Fruit fly (Drosophila melanogaster) whole organism, prepupa: ENCODE data around the gene CG13113.
A peak's percentile ranks its signal among the peaks of the same experiment; 100 is the strongest.

Experiments
- Blimp-1 ChIP-seq: fragments of 200-800 bp; sonication (Bioruptor generic); optimal IDR thresholded peaks from 3 replicates; lab custom pipeline; 2017; ENCODE audit warnings: missing biosample characterization, missing genetic modification characterization, mild to moderate bottlenecking, moderate library complexity, missing genetic modification reagents
- CG11762 ChIP-seq: fragments of 200-800 bp; sonication (Bioruptor generic); optimal IDR thresholded peaks from 3 replicates; lab custom pipeline; 2016; ENCODE audit warnings: missing biosample characterization, missing genetic modification characterization; ENCODE audit not compliant: insufficient read depth
- CG15336 ChIP-seq: fragments of 200-800 bp; sonication (Bioruptor generic); IDR thresholded peaks from 2 replicates; pipeline ENCODE4 v1.3.6; 2022; ENCODE audit warnings: missing biosample characterization, missing genetic modification characterization
- CG1621 ChIP-seq: fragments of 200-800 bp; sonication (Bioruptor generic); optimal IDR thresholded peaks from 3 replicates; lab custom pipeline; 2018; ENCODE audit warnings: missing biosample characterization, mild to moderate bottlenecking, missing genetic modification characterization
- CG3032 ChIP-seq: fragments of 200-800 bp; optimal IDR thresholded peaks from 2 replicates; lab custom pipeline; 2019; ENCODE audit warnings: missing biosample characterization, mild to moderate bottlenecking, missing genetic modification characterization, moderate library complexity
- CG31627 ChIP-seq: fragments of 200-800 bp; sonication (Bioruptor generic); optimal IDR thresholded peaks from 3 replicates; lab custom pipeline; 2016; ENCODE audit warnings: missing biosample characterization, missing genetic modification characterization
- CG32006 ChIP-seq: fragments of 200-800 bp; sonication (Bioruptor generic); optimal IDR thresholded peaks from 3 replicates; lab custom pipeline; 2017; ENCODE audit warnings: missing biosample characterization, mild to moderate bottlenecking, missing genetic modification characterization
- CG34406 ChIP-seq: fragments of 200-800 bp; sonication (Bioruptor generic); optimal IDR thresholded peaks from 3 replicates; lab custom pipeline; 2016; ENCODE audit warnings: missing biosample characterization, missing genetic modification characterization
- CG3919 ChIP-seq: fragments of 200-800 bp; sonication (Bioruptor generic); optimal IDR thresholded peaks from 3 replicates; lab custom pipeline; 2016; ENCODE audit warnings: missing biosample characterization, missing genetic modification characterization
- CG4318 ChIP-seq: fragments of 200-800 bp; sonication (Bioruptor generic); optimal IDR thresholded peaks from 3 replicates; lab custom pipeline; 2017; ENCODE audit warnings: missing biosample characterization, mild to moderate bottlenecking, missing genetic modification characterization
- CG6163 ChIP-seq: fragments of 200-800 bp; sonication (Bioruptor generic); IDR thresholded peaks from 3 replicates; pipeline ENCODE4 v1.3.6; 2022; ENCODE audit warnings: missing biosample characterization, missing genetic modification characterization
- CG6276 ChIP-seq: fragments of 200-800 bp; sonication (Bioruptor generic); optimal IDR thresholded peaks from 2 replicates; lab custom pipeline; 2017; ENCODE audit warnings: missing biosample characterization, mild to moderate bottlenecking, missing genetic modification characterization
- CG6854 ChIP-seq: fragments of 200-800 bp; sonication (Bioruptor generic); optimal IDR thresholded peaks from 2 replicates; lab custom pipeline; 2017; ENCODE audit warnings: missing biosample characterization, mild to moderate bottlenecking, missing genetic modification characterization
- CG7368 ChIP-seq: fragments of 200-800 bp; sonication (Bioruptor generic); optimal IDR thresholded peaks from 3 replicates; lab custom pipeline; 2016; ENCODE audit warnings: missing biosample characterization, missing genetic modification characterization
- CG8119 ChIP-seq: fragments of 200-800 bp; sonication (Bioruptor generic); IDR thresholded peaks from 3 replicates; pipeline ENCODE4 v1.3.6; 2022; ENCODE audit warnings: missing biosample characterization, missing genetic modification characterization
- CG9139 ChIP-seq: fragments of 200-800 bp; sonication (Bioruptor generic); optimal IDR thresholded peaks from 3 replicates; lab custom pipeline; 2017; ENCODE audit warnings: missing biosample characterization, mild to moderate bottlenecking, missing genetic modification characterization
- Eip78C ChIP-seq: fragments of 200-800 bp; sonication (Bioruptor generic); peaks from one replicate; lab custom pipeline; 2016; ENCODE audit warnings: missing biosample characterization, missing genetic modification characterization
- Ets21C ChIP-seq: fragments of 200-800 bp; sonication (Bioruptor generic); optimal IDR thresholded peaks from 3 replicates; lab custom pipeline; 2016; ENCODE audit warnings: missing biosample characterization, missing genetic modification characterization
- Ets96B ChIP-seq: fragments of 200-800 bp; optimal IDR thresholded peaks from 2 replicates; lab custom pipeline; 2019; ENCODE audit warnings: missing biosample characterization, mild to moderate bottlenecking, missing genetic modification characterization, moderate library complexity
- Gug ChIP-seq: fragments of 200-800 bp; sonication (Bioruptor generic); IDR thresholded peaks from 2 replicates; pipeline ENCODE4 v1.3.6; 2022; ENCODE audit warnings: missing biosample characterization, missing genetic modification characterization
- Hr4 ChIP-seq: fragments of 200-800 bp; sonication (Bioruptor generic); optimal IDR thresholded peaks from 3 replicates; lab custom pipeline; 2016; ENCODE audit warnings: missing biosample characterization, missing genetic modification characterization
- Lpt ChIP-seq: fragments of 200-800 bp; sonication (Bioruptor generic); optimal IDR thresholded peaks from 3 replicates; lab custom pipeline; 2016; ENCODE audit warnings: missing biosample characterization, missing genetic modification characterization
- Met ChIP-seq: fragments of 200-800 bp; sonication (Bioruptor generic); optimal IDR thresholded peaks from 3 replicates; lab custom pipeline; 2016; ENCODE audit warnings: missing biosample characterization, missing genetic modification characterization
- Sox102F ChIP-seq: fragments of 200-800 bp; sonication (Bioruptor generic); optimal IDR thresholded peaks from 2 replicates; lab custom pipeline; 2016; ENCODE audit warnings: missing biosample characterization, mild to moderate bottlenecking, missing genetic modification characterization
- Sox15 ChIP-seq: fragments of 200-800 bp; sonication (Bioruptor generic); optimal IDR thresholded peaks from 3 replicates; lab custom pipeline; 2016; ENCODE audit warnings: missing biosample characterization, missing genetic modification characterization
- achi ChIP-seq: fragments of 200-800 bp; sonication (Bioruptor generic); optimal IDR thresholded peaks from 3 replicates; lab custom pipeline; 2016; ENCODE audit warnings: missing biosample characterization, missing genetic modification characterization
- dac ChIP-seq: fragments of 200-800 bp; sonication (Bioruptor generic); optimal IDR thresholded peaks from 2 replicates; lab custom pipeline; 2017; ENCODE audit warnings: missing biosample characterization, mild to moderate bottlenecking, missing genetic modification characterization
- dsx ChIP-seq: fragments of 200-800 bp; optimal IDR thresholded peaks from 3 replicates; lab custom pipeline; 2019; ENCODE audit warnings: missing biosample characterization, mild to moderate bottlenecking, missing genetic modification characterization, moderate library complexity; ENCODE audit not compliant: poor library complexity, severe bottlenecking
- eg ChIP-seq: fragments of 200-800 bp; sonication (Bioruptor generic); IDR thresholded peaks from 3 replicates; pipeline ENCODE4 v1.3.6; 2022; ENCODE audit warnings: missing biosample characterization, missing genetic modification characterization
- fd59A ChIP-seq: fragments of 200-800 bp; sonication (Bioruptor generic); optimal IDR thresholded peaks from 2 replicates; lab custom pipeline; 2017; ENCODE audit warnings: missing biosample characterization, mild to moderate bottlenecking, missing genetic modification characterization, missing genetic modification reagents
- fkh ChIP-seq: fragments of 200-800 bp; sonication (Bioruptor generic); optimal IDR thresholded peaks from 3 replicates; lab custom pipeline; 2017; ENCODE audit warnings: missing biosample characterization, mild to moderate bottlenecking, missing genetic modification characterization, moderate library complexity
- net ChIP-seq: fragments of 200-800 bp; sonication (Bioruptor generic); optimal IDR thresholded peaks from 3 replicates; lab custom pipeline; 2016; ENCODE audit warnings: missing biosample characterization, missing genetic modification characterization
- salr ChIP-seq, 2 experiments: fragments of 200-800 bp; sonication (Bioruptor generic); optimal IDR thresholded peaks; 3 replicates each; lab custom pipeline; 2016 to 2018; ENCODE audit warnings: missing biosample characterization in 2 of 2, missing genetic modification characterization in 2 of 2, mild to moderate bottlenecking in 1 of 2
- ss ChIP-seq, 2 experiments: fragments of 200-800 bp; sonication (Bioruptor generic); optimal IDR thresholded peaks; 2 replicates in 1 of 2; 3 replicates in 1 of 2; lab custom pipeline; 2017 to 2018; ENCODE audit warnings: mild to moderate bottlenecking in 2 of 2, missing biosample characterization in 2 of 2, missing genetic modification characterization in 2 of 2, moderate library complexity in 1 of 2
- svp ChIP-seq: fragments of 200-800 bp; sonication (Bioruptor generic); peaks from one replicate; lab custom pipeline; 2016; ENCODE audit warnings: missing biosample characterization, missing genetic modification characterization

Gene CG13113

DNA sequence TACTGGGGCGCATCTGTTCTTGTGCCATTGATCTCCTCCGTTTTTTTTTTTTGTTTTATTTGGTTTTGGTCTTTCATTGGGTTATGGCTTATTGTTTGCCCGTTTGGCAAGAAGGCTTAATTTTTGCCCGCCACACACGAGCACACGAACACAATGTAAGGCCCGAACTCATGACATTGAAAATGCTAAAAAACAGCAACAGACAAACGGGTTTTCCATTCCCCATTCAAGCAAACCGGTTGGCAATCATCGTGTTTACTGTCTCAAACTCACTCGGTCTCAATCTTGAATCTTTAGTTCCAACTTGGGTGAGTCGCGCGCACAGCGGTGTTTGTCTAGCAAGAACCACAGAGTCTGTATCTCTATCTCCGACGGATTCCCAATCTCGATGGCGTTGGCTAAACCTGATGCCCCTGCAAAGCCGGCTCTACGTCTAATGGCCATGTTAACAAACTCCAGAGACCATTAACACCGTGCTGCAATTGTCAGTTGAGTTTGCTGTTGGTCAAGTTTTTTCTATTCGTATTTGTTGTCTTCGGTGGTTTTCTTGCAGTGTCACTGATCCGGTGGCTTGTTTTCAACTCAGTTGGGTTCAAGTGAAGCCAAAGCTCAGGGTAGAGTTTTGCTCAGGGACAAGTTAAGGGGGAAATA, 35.3 kb upstream of the CG13113 start (continued):
- TF ChIP-seq CG6276 (GFP tag; lab: Kevin White, UChicago) (no peak), Gug (GFP tag; lab: Robert Waterston, UW) (no peak), salr (GFP tag; optimal IDR thresholded peaks at IDR 0.05; lab: Kevin White, UChicago) (no peak), CG8119 (GFP tag; lab: Robert Waterston, UW) (no peak), CG1621 (tag; lab: Kevin White, UChicago) (no peak), CG9139 (GFP tag; lab: Kevin White, UChicago) (no peak), CG31627 (GFP tag; lab: Kevin White, UChicago) (no peak), Ets21C (no peak), CG3919 (GFP tag; lab: Kevin White, UChicago) (no peak), Ets96B (tag; lab: Kevin White, UChicago) (no peak), Sox102F (GFP tag; lab: Kevin White, UChicago) (no peak), eg (GFP tag; lab: Robert Waterston, UW) (peak; percentile 8; the same call in 1 of the 3 replicates), Eip78C (no peak), CG6163 (GFP tag; lab: Robert Waterston, UW) (no peak), CG15336 (GFP tag; lab: Robert Waterston, UW) (peak; percentile 23; the same call in 1 of the 2 replicates), Hr4 (GFP tag; lab: Kevin White, UChicago) (no peak), CG11762 (GFP tag; lab: Kevin White, UChicago) (no peak), achi (GFP tag; lab: Kevin White, UChicago) (no peak)

DNA sequence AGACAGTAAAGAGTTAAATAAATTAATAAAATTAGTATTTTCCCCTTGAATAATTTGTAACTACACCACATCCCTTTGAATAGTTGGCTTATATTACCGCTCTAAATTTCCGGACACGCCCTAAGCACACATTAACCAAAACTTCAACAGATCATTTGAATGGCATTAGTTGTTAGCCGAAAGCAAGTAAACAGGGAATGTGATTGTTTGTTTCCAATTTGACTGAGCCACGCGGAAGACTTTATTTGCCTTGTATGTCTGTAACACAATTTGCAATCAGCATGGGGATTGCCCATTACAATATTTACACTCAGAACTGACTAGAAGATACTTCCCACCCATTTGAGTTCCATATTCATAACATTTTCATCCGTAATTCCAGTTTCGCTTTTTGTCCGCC, 34.3 kb upstream of the CG13113 start:
- no peak for TF ChIP-seq Met (GFP tag; lab: Kevin White, UChicago)
- TF ChIP-seq CG8119 (GFP tag; lab: Robert Waterston, UW), result no peak
- no peak for TF ChIP-seq fd59A (GFP tag; lab: Kevin White, UChicago)
- TF ChIP-seq salr (GFP tag; optimal IDR thresholded peaks at IDR 0.05; lab: Kevin White, UChicago), result no peak
- peak; percentile 91 for TF ChIP-seq fkh (GFP tag; lab: Kevin White, UChicago)

DNA sequence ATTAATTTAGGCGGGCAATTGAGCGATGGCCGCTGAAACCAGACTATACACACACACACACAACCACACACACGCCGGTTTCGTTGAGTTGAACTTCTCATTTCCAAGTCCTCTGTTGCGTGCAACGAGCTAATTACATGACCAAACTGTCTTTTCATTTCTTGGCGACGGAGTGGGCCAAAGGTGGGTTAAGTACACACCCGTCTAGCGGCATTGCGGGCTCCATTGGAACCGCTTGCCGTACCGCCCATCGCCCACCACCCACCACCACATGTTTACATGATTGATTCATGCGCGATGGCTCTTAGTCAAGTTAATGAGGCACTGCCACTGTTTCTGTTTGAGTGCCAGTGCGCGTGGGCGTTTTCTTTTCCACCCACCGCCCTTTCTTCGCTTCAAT, 33.5 kb upstream of the CG13113 start:
- TF ChIP-seq ss (GFP tag; optimal IDR thresholded peaks at IDR 0.05; lab: Kevin White, UChicago) (peak in 1 of 2 experiments; percentile 32), Sox15 (no peak), dsx (GFP tag; lab: Kevin White, UChicago) (no peak), eg (GFP tag; lab: Robert Waterston, UW) (no peak), CG6854 (GFP tag; lab: Kevin White, UChicago) (no peak), svp (no peak), CG4318 (no peak)
- TF ChIP-seq, all 60 proteins: peak for 1

DNA sequence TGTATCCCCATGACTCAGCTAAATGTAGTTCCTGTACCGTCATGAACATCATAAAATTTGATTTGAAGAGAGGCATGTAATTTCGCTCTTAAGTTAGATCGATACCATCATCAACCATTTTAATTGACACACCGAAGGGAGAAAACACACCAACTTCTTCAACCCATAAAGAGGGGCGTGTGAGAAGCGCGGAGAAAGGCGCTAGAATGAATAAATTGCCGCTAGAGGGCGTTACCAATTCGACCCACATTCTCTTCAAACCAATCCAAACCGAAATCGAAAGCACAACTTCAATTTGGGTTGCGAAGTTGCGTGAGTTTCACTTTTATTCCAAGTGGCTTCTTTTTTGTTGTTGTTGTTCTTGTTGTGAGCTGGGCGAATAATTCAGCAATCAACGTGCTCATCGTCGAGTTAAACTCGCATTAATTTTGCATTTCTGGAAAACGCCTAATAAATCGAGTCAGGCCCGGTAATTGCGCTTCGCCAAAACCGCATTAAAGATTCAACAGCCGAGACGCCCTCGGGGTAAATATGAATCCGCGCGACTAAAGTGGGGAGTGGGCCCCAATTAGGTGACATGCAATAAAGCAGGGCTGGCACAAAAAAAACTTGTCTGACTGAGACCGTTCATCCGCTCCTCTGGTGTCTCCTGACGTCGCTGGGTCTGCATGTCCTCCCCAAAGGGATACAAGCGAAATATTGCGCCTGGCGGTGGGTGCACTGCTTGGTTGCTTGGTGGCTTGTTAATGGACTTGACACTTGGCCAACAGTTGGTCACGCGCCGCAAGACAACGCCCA, 31.4 kb upstream of the CG13113 start:
- no peak for TF ChIP-seq svp
- no peak for TF ChIP-seq CG7368 (GFP tag; lab: Kevin White, UChicago)
- TF ChIP-seq Eip78C, result peak; percentile 27
- no peak for TF ChIP-seq Met (GFP tag; lab: Kevin White, UChicago)
- no peak for TF ChIP-seq dac
- no peak for TF ChIP-seq CG32006 (GFP tag; lab: Kevin White, UChicago)
- TF ChIP-seq eg (GFP tag; lab: Robert Waterston, UW), result no peak
- peak; percentile 93 for TF ChIP-seq Blimp-1 (GFP tag; lab: Kevin White, UChicago)
- peak; percentile 15 to 75 for TF ChIP-seq ss (GFP tag; optimal IDR thresholded peaks at IDR 0.05; lab: Kevin White, UChicago)
- TF ChIP-seq CG4318, result no peak
- no peak for TF ChIP-seq CG31627 (GFP tag; lab: Kevin White, UChicago)
- TF ChIP-seq CG6854 (GFP tag; lab: Kevin White, UChicago), result no peak
- TF ChIP-seq Lpt (GFP tag; lab: Kevin White, UChicago), result no peak
- no peak for TF ChIP-seq CG3032 (tag; lab: Kevin White, UChicago)
- no peak for TF ChIP-seq CG34406 (GFP tag; lab: Kevin White, UChicago)
- no peak for TF ChIP-seq net
- TF ChIP-seq CG1621 (tag; lab: Kevin White, UChicago), result no peak
- TF ChIP-seq fd59A (GFP tag; lab: Kevin White, UChicago), result no peak
- TF ChIP-seq Sox102F (GFP tag; lab: Kevin White, UChicago), result no peak
- TF ChIP-seq, all 60 proteins: peak for 3
